Worm (Caenorhabditis elegans) whole organism, midembryonic: Measurements from ENCODE around the gene srd-16.

ENCODE experiments used
- klf-2 ChIP-seq: fragments of 200-800 bp; sonication (Bioruptor generic); conservative IDR thresholded peaks from 2 replicates; pipeline ENCODE4 v1.3.6; 2022; ENCODE audit warnings: missing genetic modification reagents, missing genetic modification characterization, missing compliant biosample characterization
- med-1 ChIP-seq: sonication (generic microtip); optimal IDR thresholded peaks from 2 replicates; lab custom pipeline; 2017; ENCODE audit warnings: missing genetic modification characterization, mild to moderate bottlenecking, missing compliant biosample characterization, antibody characterized with exemption, missing genetic modification reagents; ENCODE audit not compliant: insufficient read depth
- ref-1 ChIP-seq: fragments of 200-800 bp; sonication (Bioruptor generic); conservative IDR thresholded peaks from 2 replicates; pipeline ENCODE4 v1.3.6; 2022; ENCODE audit warnings: missing genetic modification reagents, missing genetic modification characterization, missing compliant biosample characterization
- ztf-23 ChIP-seq: fragments of 200-800 bp; sonication (Bioruptor generic); IDR thresholded peaks from 2 replicates; pipeline ENCODE4 v1.3.6; 2022; ENCODE audit warnings: missing genetic modification reagents, missing genetic modification characterization, missing compliant biosample characterization
- ztf-29 ChIP-seq: fragments of 200-800 bp; sonication (Bioruptor generic); IDR thresholded peaks from 2 replicates; pipeline ENCODE4 v1.3.6; 2022; ENCODE audit warnings: missing genetic modification reagents, missing genetic modification characterization, missing compliant biosample characterization

DNA sequence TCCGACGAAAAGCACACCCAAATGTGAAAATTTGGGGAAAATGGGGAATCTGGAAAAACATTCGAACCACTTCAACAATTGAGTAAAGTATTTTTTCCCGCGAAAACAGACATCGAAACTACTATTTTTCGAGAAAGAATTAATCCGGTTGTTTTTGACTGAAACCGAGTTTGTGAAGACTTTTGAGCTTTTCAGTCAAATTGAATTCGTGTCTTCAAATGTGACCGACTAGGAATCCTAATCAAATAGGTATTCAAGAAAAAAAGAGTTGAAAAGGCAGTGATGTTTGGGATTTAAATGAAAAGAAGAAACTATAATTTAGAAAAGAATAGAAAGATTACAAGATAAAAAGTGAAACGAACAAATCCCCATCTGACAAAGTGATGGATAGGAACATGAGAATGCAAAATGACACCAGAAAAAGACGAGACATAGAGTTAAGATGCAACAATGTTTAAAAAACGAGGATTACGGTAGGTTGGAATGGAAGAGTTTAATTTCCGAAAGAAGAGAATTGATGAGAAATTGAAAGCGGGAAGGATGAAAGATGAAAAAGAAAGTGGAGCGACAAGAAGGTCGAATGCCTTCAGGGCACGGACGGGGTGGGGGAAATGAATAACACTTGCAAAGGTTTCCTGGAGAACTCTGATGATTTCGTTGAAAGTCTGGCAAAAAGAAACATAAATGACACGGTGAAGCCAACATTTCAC is 37.2 kb downstream of the srd-16 start, which contains the start of gene F26F12.8:
- TF ChIP-seq klf-2 (GFP tag; lab: Robert Waterston, UW) = no peak
- no peak for TF ChIP-seq ztf-23
- TF ChIP-seq ref-1 = no peak
- no peak for TF ChIP-seq med-1 (GFP tag; lab: Kevin White, UChicago)
- TF ChIP-seq ztf-29 (GFP tag; lab: Robert Waterston, UW) = no peak
